Worm (Caenorhabditis elegans) whole organism, late embryonic: ENCODE data around the gene F42A6.6.

ENCODE experiments used
- ama-1 ChIP-seq: fragments of 150-350 bp; optimal IDR thresholded peaks from 2 replicates; lab custom pipeline; 2014
- ceh-31 ChIP-seq: sonication (generic microtip); optimal IDR thresholded peaks from 2 replicates; lab custom pipeline; 2016; ENCODE audit warnings: missing genetic modification characterization, missing compliant biosample characterization
- nhr-11 ChIP-seq: fragments of 150-350 bp; optimal IDR thresholded peaks from 2 replicates; lab custom pipeline; 2014; ENCODE audit warnings: missing biosample characterization, missing genetic modification characterization
- sox-4 ChIP-seq: sonication (generic microtip); optimal IDR thresholded peaks from 2 replicates; lab custom pipeline; 2017; ENCODE audit warnings: mild to moderate bottlenecking, missing genetic modification characterization, inconsistent platforms, missing compliant biosample characterization

DNA sequence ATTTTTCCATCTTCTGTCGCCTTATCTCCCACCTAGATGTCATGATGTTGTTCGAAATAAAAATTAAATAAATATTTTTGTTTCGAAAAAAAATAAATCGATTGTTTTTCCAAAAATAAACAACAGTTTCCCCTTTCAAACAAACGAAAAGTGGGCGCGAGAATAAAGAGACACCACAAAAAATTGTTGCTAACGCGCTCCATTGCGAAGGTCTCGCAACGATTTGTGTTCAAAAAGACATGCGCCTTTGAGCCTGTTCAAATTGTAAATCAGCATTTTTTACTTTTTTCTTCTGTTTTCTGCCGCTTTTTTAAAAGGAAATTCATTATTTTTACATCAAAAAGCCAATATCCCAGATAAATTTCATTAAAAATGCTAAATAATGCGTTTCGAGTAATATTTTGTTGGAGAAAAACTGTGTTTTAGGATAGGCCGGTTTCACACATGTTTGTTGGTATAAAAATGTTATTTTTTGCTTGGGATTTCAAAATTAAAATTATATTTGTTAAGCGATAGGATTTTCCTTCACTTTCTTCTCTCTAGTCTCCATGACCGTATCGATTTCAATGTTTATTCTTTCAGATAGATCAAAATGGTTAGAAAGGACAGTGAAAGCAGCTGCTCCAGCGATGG, 42.0 kb downstream of the F42A6.6 start, which contains the start of gene W08E12.7:
- TF ChIP-seq nhr-11 (tag; lab: Kevin White, UChicago) (no peak), ceh-31 (tag; lab: Kevin White, UChicago) (peak; percentile 94), sox-4 (tag; lab: Kevin White, UChicago) (no peak), ama-1 (no peak)
